Worm (Caenorhabditis elegans): ENCODE measurements around the gene F35F11.2.

ce11 chrIV:4009923-4010322 lies 30.2 kb upstream of the F35F11.2 start:
- TF ChIP-seq sptf-1 (tag; optimal IDR thresholded peaks at IDR 0.05): no peak
- TF ChIP-seq cnd-1 (tag; optimal IDR thresholded peaks at IDR 0.05): no peak
- no peak for TF ChIP-seq drap-1 (GFP tag; optimal IDR thresholded peaks at IDR 0.05)
- no peak for TF ChIP-seq nhr-76 (tag; optimal IDR thresholded peaks at IDR 0.05)
- no peak for TF ChIP-seq nhr-28 (tag; optimal IDR thresholded peaks at IDR 0.05)
- no peak for TF ChIP-seq unc-62 (GFP tag; optimal IDR thresholded peaks at IDR 0.05)
- TF ChIP-seq lin-13 (tag; optimal IDR thresholded peaks at IDR 0.05): no peak
- TF ChIP-seq flh-1 (GFP tag; optimal IDR thresholded peaks at IDR 0.05): no peak
- TF ChIP-seq elt-1 (tag; optimal IDR thresholded peaks at IDR 0.05; ENCODE audit: borderline replicate concordance, insufficient read depth): no peak
- TF ChIP-seq mab-5 (tag; optimal IDR thresholded peaks at IDR 0.05): no peak
- no peak for TF ChIP-seq nhr-12 (tag; optimal IDR thresholded peaks at IDR 0.05)

Data from whole organism, mixed stage, embryonic.